Worm (Caenorhabditis elegans) whole organism, L4/young adult: ENCODE results near the gene lact-5.

Experiments used
- dao-5 ChIP-seq: sonication (generic microtip); optimal IDR thresholded peaks from 2 replicates; lab custom pipeline; 2016; ENCODE audit warnings: missing genotype, missing genetic modification characterization, moderate library complexity, missing compliant biosample characterization
- him-1 ChIP-seq: sonication (generic microtip); optimal IDR thresholded peaks from 2 replicates; lab custom pipeline; 2016; ENCODE audit warnings: missing genotype, missing genetic modification reagents, missing genetic modification characterization, missing compliant biosample characterization

DNA sequence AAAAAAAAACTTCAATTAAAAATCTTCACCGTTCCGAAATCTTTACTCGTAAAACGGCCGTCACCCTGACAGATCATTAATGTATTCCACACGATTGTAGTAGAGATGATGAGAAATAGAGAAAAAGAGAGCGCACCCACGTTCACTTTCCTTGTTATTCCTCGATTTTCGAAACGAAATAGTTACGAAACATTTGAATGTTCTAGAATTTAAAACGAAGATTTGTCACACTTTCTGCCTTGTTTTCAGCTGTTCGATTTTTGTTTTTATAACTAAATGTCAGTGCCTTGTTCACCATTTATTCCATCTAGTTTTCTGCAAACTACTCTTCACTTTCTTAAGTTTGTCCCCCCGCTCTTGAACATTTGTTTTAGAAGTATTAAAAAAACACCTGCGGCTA is 33.2 kb upstream of the lact-5 start:
- no peak for TF ChIP-seq him-1
- TF ChIP-seq dao-5 = no peak
